Fruit fly (Drosophila melanogaster): ENCODE results near the gene CG34015.

dm6 chrX:16442361-16442760 lies 5.7 kb downstream of the CG34015 start:
- TF ChIP-seq usp (GFP tag; optimal IDR thresholded peaks at IDR 0.05), result no peak
- no peak for TF ChIP-seq OdsH (GFP tag; optimal IDR thresholded peaks at IDR 0.05)
- TF ChIP-seq tai (GFP tag; optimal IDR thresholded peaks at IDR 0.05), result no peak
- TF ChIP-seq Vsx2 (GFP tag; optimal IDR thresholded peaks at IDR 0.05; ENCODE audit: partially characterized antibody), result no peak
- TF ChIP-seq Sp1 (GFP tag; optimal IDR thresholded peaks at IDR 0.05), result no peak
- no peak for TF ChIP-seq Hr83 (GFP tag; optimal IDR thresholded peaks at IDR 0.05; ENCODE audit: poor library complexity, severe bottlenecking)
